Worm (Caenorhabditis elegans): ENCODE data around the gene C05C10.2.

C05C10.2 gene

DNA sequence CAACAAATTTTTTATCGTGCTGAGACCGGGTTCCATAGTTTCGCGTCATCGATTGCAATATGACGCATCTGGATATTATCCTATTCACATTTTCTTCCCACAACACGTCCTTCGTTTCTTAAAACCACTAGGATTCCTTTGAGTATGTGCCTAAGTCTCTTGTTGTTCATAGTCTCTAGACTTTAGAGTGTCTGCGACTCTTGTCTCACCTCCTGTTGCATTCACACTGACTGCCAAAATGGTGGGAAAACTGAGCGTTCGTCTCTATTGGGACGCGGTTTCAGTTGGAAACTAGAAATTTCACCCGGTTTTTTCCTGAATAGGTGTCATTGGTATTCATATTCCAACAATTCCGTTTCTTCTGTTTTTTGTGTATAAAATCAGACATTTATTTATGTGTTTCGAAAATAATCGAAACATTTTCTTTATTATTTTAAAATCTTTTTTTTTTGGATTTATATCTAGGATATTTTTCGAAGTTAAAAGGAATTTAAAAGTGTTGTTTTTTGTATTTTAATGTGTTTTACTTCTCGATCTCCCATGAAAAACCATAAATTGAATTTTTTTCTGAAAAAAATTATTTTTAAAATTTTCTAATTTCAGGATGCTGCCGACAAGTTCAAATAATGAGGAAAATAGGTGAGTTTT, at the start of gene C05C10.2:
Gene C05C10.2, plus strand, starts transcription at position 598 of the 648 bp plus-strand sequence.
- no peak for TF ChIP-seq unc-62 (GFP tag; optimal IDR thresholded peaks at IDR 0.05)

- TF ChIP-seq unc-62 (GFP tag; optimal IDR thresholded peaks at IDR 0.05): no peak
Measured at ce11 chrII:9872961-9873360, 49.1 kb upstream of the C05C10.2 start, which contains the start of gene chil-8. Gene chil-8, minus strand, starts transcription at chrII:9873061.

ce11 chrII:9874508-9875229, 47.4 kb upstream of the C05C10.2 start, which contains the start of the genes chil-2 and ctsa-3.2:
Gene chil-2, minus strand, starts transcription at chrII:9874608.
Gene ctsa-3.2, plus strand, starts transcription at chrII:9875179.
- TF ChIP-seq unc-62 (GFP tag; optimal IDR thresholded peaks at IDR 0.05): no peak

ce11 chrII:9879815-9880214, 42.2 kb upstream of the C05C10.2 start:
- no peak for TF ChIP-seq unc-62 (GFP tag; optimal IDR thresholded peaks at IDR 0.05)

ce11 chrII:9880826-9881225, 41.2 kb upstream of the C05C10.2 start, which contains the start of gene C08H9.15:
Gene C08H9.15, plus strand, starts transcription at chrII:9881193.
- no peak for TF ChIP-seq unc-62 (GFP tag; optimal IDR thresholded peaks at IDR 0.05)

- no peak for TF ChIP-seq unc-62 (GFP tag; optimal IDR thresholded peaks at IDR 0.05)
Measured at ce11 chrII:9886216-9886615, 35.8 kb upstream of the C05C10.2 start, which contains the start of gene algn-8. Gene algn-8, minus strand, starts transcription at chrII:9886442.

DNA sequence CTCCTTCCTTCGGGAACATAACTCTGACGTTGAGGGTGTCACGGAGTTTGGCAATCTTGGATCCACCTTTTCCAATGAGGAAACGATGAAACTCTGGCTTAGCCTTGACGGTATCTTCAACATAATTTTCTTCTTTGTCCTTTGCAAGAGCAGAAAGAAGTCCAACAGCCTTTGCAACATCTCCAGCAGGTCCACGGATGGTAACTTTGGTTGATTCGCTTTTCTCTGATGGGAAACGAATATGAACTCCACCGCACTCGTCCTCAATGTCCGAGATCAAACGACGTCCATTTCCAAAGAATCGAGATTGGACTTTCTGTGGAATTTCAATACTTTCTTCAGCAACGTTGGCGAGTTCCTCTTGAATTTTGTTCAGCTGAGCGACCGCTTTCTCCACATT, 33.5 kb upstream of the C05C10.2 start:
- TF ChIP-seq unc-62 (GFP tag; optimal IDR thresholded peaks at IDR 0.05): no peak

DNA sequence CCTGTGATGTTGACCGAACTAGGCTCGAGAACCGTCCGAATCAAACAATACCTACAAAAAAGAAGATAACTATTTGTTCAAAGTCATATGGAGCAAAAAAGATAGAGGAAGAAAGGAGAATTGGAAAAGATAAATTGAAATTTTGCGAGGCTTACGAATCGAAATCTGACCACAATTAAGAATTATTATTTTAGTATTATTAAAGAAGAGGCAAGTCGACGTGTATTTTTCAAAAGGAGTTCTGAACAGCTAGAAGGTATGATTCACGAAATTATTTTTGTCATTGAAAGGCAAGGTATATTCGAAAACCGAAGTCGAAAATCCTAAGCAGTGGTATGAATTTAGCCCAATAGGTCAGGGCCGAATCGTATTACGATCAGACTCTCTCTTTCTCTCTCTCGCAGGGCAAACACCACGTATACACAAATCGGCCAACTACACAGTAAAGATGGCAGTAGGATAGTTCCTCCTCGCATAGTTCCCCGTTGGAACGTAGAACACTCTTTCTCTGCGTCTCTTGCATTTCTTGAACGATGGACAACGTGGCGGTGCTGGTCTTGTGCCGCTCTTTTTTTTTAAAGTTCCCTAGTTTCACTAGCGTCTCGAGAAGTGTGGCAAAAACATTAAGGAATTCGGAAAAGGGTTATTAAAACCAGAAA, 30.9 kb upstream of the C05C10.2 start, which contains the start of gene vgln-1:
Gene vgln-1, minus strand, starts transcription at position 51 of the 659 bp plus-strand sequence.
- no peak for TF ChIP-seq unc-62 (GFP tag; optimal IDR thresholded peaks at IDR 0.05)

DNA sequence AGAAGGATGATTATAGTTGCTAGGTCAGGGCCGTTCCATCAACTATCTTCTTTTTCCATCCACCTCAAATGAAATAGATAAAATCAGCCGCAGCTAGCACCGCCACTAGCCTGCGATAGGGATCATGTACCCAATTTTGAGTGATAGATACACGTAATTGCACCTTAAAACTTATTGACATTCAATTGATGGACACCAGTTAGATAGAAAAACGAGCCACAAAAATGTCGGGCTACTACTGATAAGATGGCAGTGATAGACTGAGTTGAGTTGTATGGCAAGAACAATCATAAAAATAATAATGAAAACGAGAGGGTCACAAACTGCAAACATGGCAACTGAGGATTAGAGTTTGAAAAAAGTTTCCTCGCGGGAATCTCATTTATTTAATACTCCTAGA, 30.2 kb upstream of the C05C10.2 start:
- TF ChIP-seq unc-62 (GFP tag; optimal IDR thresholded peaks at IDR 0.05): no peak

- TF ChIP-seq unc-62 (GFP tag; optimal IDR thresholded peaks at IDR 0.05): no peak
Measured at ce11 chrII:9892409-9892808, 29.6 kb upstream of the C05C10.2 start, which contains the start of gene C08H9.16. Gene C08H9.16, plus strand, starts transcription at chrII:9892778.

DNA sequence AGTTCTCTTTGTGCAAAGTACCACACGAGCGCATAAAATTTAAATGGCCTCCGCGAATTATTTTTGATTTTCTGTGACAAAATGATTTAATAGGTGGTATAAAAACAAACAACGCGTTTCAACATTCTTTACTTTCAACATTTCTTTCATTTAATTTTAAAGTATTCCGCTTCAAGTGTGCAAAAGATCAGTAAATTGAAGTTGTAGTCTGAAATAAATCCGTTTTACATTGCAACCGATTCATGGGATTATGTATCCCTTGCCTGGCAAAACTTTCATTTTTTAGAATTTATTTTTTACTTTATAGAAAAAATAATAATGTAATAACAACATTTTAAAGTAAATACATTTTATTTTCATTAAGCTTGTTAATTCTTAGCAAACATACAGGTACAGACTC, 27.6 kb upstream of the C05C10.2 start, which contains the start of gene F26C11.1:
Gene F26C11.1, plus strand, starts transcription at position 301 of the 400 bp plus-strand sequence.
- TF ChIP-seq unc-62 (GFP tag; optimal IDR thresholded peaks at IDR 0.05): no peak

DNA sequence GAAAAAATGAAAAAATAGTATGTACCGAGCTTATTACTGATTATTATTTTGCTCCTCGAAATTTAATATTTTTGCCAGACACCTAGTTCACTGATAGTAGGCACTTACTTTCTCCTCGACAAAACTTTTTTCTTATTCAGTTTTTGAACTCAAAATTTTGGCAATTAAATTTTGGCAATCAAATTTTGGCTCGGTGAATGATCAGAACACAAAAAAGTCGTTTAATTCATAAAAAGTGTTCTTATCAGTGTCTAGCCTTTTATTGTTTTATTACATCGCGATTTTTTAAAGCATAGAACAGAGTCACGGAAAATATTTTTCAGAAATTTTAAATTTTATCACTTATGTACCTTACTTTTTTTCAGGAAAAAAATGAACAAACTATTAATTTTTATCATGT, 26.8 kb upstream of the C05C10.2 start:
- TF ChIP-seq unc-62 (GFP tag; optimal IDR thresholded peaks at IDR 0.05): no peak

- TF ChIP-seq unc-62 (GFP tag; optimal IDR thresholded peaks at IDR 0.05): no peak
Measured at ce11 chrII:9898744-9899143, 23.3 kb upstream of the C05C10.2 start.

DNA sequence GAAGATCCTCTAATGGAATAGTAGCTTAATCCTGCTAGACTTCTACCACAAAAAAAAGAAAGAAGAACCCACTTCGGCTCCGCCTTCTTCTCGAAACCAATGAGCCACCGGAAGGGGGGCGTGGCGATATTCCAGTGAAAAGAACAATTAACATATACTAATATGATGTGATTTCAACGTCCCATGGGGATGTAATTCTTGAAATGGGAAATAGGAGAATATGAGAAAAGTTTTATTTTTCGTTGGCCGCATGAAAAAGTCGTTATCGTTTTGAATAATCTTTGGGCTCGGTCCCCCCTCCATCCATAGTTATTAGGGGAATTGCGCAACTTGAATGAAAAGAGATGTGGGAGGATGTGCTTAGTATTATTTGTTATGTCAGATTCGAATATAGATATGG, 21.7 kb upstream of the C05C10.2 start, which contains the start of gene unc-4:
Gene unc-4, minus strand, starts transcription at position 101 of the 400 bp plus-strand sequence.
- no peak for TF ChIP-seq unc-62 (GFP tag; optimal IDR thresholded peaks at IDR 0.05)

DNA sequence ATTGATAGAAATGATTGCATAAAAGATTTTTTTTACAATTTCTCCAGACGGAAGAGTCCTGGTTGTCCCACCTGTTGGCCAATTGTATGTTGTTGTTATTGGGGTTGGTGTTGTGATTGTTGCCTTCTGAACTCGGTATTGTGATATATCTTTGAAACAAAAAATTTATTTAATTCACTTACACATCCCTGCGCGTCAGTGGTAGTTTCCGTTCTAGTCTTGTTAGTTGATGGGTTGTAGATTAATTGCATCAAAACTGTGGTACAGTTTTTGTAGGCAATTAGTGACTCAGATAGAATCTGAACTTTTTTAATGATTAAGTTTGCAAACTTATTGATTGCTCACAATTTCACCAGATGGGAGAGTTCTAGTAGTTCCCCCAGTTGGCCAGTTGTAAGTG, 17.6 kb upstream of the C05C10.2 start:
- no peak for TF ChIP-seq unc-62 (GFP tag; optimal IDR thresholded peaks at IDR 0.05)

- TF ChIP-seq unc-62 (GFP tag; optimal IDR thresholded peaks at IDR 0.05): no peak
Measured at ce11 chrII:9914999-9915398, 7.0 kb upstream of the C05C10.2 start, which contains the start of gene F26C11.3. Gene F26C11.3, minus strand, starts transcription at chrII:9915099.

Measured in whole organism, dauer.